Fruit fly (Drosophila melanogaster): ENCODE data around the gene Xrcc2.
A peak's percentile ranks its signal among the peaks of the same experiment; 100 is the strongest.

Xrcc2 gene

DNA sequence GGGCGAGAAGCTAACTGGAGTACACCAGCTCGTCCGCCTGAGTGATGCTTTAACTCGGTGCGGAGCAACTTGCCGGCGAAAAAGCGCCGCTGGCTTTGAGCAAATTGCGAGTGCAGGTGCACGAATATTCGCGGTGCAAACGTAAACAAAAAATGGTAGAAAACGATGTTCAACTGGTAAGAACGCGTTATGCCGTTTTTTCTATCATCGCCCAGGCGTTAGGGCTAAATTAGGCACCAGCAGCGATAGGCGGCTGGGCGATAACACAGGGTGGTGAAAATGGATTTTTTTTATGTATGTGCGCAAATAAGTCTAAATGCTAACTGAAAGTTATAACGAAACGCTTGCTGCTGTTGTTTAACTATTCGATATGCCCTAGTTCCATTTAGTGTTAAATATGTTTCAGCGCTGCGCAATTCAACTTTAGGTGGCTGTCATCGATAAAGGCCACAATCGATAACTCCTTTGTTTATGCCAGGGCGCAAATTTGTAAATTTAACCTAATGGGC lies at the start of gene Xrcc2, which contains the start of gene Pgant7 (continued):
- TF ChIP-seq pzg (GFP tag; optimal IDR thresholded peaks at IDR 0.05) (peak; percentile 65), CG1792 (GFP tag; optimal IDR thresholded peaks at IDR 0.05) (no peak), BEAF-32 (GFP tag; optimal IDR thresholded peaks at IDR 0.05) (peak; percentile 83), zen2 (GFP tag; IDR thresholded peaks at IDR 0.05; ENCODE audit: partially characterized antibody) (peak; percentile 51; the same call in 1 of the 3 replicates), NFAT (GFP tag; IDR thresholded peaks at IDR 0.05) (no peak), unc-4 (GFP tag; IDR thresholded peaks at IDR 0.05; ENCODE audit: partially characterized antibody) (peak; percentile 69; the same call in 1 of the 2 replicates), CG12104 (GFP tag; optimal IDR thresholded peaks at IDR 0.05) (no peak), CG9797 (GFP tag; optimal IDR thresholded peaks at IDR 0.05) (peak; percentile 81), CG30020 (tag; optimal IDR thresholded peaks at IDR 0.05) (peak; percentile 7), twi (tag; optimal IDR thresholded peaks at IDR 0.05) (no peak)

DNA sequence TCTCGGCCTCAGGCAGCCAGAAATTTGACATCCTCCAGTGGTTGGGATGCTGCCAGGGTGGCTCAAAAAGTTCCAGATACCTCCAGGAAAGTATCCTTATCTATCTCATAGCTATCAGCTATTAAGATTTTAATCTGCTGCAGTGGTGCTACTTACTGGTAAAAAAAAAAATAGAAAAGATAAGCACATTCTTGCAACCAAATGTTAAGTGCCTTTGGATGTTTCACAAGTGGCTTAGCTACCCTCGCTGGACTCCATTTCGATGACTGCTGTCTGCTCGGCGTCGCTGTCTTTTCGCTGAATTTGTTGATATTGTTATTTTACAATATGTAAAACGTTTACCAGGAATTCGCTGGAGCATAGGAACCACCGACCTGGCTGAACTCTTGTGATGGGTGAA lies 47.2 kb upstream of the Xrcc2 start:
- peak; percentile 1 for TF ChIP-seq dmrt99B (tag; optimal IDR thresholded peaks at IDR 0.05)
- peak; percentile 48 for TF ChIP-seq CG2120 (GFP tag; optimal IDR thresholded peaks at IDR 0.05)
- TF ChIP-seq CG9215 (GFP tag; IDR thresholded peaks at IDR 0.05), result peak; percentile 16; the same call in 1 of the 2 replicates
- TF ChIP-seq ase (GFP tag; IDR thresholded peaks at IDR 0.05), result no peak
- no peak for TF ChIP-seq CG14667 (GFP tag; IDR thresholded peaks at IDR 0.05)
- peak; percentile 6 for TF ChIP-seq CG2678 (tag; optimal IDR thresholded peaks at IDR 0.05)
- peak; percentile 39; the same call in 1 of the 3 replicates for TF ChIP-seq Dbx (GFP tag; IDR thresholded peaks at IDR 0.05)
- peak; percentile 38 for TF ChIP-seq CG18599 (GFP tag; optimal IDR thresholded peaks at IDR 0.05)
- TF ChIP-seq lab (GFP tag; optimal IDR thresholded peaks at IDR 0.05), result peak; percentile 1
- TF ChIP-seq Meics (GFP tag; optimal IDR thresholded peaks at IDR 0.05), result peak; percentile 12
- TF ChIP-seq CG4730 (GFP tag; IDR thresholded peaks at IDR 0.05), result no peak
- no peak for TF ChIP-seq CG6654 (GFP tag; optimal IDR thresholded peaks at IDR 0.05)
- TF ChIP-seq prd (optimal IDR thresholded peaks at IDR 0.05), result no peak
- TF ChIP-seq prd (GFP tag; IDR thresholded peaks at IDR 0.05), result peak; percentile 14; the same call in 1 of the 3 replicates
- TF ChIP-seq Trl (optimal IDR thresholded peaks at IDR 0.05), result no peak
- no peak for TF ChIP-seq Trl (GFP tag; optimal IDR thresholded peaks at IDR 0.05)
- TF ChIP-seq row (GFP tag; IDR thresholded peaks at IDR 0.05), result peak; percentile 59
- TF ChIP-seq sens (GFP tag), result peak; percentile 66
- peak; percentile 36 for TF ChIP-seq slbo (GFP tag; IDR thresholded peaks at IDR 0.05)
- TF ChIP-seq CG18476 (GFP tag; optimal IDR thresholded peaks at IDR 0.05), result peak; percentile 68
- TF ChIP-seq Ets65A (GFP tag), result peak; percentile 87

DNA sequence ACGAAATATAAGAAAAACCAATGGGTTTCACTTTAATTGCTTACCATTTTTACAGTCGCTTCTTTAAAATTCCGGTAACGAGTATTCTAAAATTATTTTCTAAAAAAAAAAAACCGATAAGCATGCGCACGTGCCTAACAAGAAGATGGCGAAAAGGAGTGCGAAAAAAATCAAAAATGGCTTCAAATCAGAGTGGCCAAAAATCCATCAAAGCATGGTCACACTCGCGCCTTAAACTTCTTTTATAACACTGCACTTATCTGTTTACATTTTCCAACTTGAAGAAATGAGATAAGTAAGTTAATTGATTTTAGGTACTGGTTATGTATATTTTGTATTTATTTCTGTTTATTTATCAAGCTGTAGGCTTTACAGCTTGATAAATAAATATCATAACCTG lies 39.6 kb upstream of the Xrcc2 start, which contains the start of gene CG43843:
TSS of gene CG43843 (minus strand) at position 101 of the 400 bp plus-strand sequence.
- TF ChIP-seq CG15479 (GFP tag; optimal IDR thresholded peaks at IDR 0.05), result no peak
- TF ChIP-seq stwl (tag; optimal IDR thresholded peaks at IDR 0.05), result peak; percentile 19
- no peak for TF ChIP-seq B-H1 (GFP tag; IDR thresholded peaks at IDR 0.05)
- TF ChIP-seq sens (GFP tag), result peak; percentile 37
- no peak for TF ChIP-seq Lpt (GFP tag; optimal IDR thresholded peaks at IDR 0.05)
- no peak for TF ChIP-seq esg (GFP tag; conservative IDR thresholded peaks at IDR 0.05)
- no peak for TF ChIP-seq CG1647 (GFP tag; optimal IDR thresholded peaks at IDR 0.05)

DNA sequence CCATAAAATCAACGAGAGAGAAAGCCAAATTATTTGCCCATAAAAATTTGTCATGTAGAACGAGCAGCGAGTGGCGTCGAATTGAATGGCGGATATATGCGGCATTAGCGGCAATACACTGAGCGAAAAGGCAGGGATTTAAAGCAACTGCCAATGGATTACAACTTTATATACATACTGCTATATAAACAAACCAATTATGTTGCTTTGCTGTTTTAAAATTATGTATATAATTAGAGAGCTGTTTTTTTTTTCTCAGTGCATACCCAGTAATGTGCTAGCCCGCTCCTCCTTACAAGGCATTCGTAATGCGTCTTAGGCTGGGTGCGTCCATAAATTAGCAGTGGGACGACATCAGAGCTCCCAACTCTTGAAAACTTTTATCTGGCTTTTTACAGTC lies 32.0 kb upstream of the Xrcc2 start:
- TF ChIP-seq sens-2 (GFP tag; IDR thresholded peaks at IDR 0.05) (no peak), CG6175 (GFP tag; IDR thresholded peaks at IDR 0.05) (no peak), CG3281 (GFP tag; optimal IDR thresholded peaks at IDR 0.05) (peak; percentile 32), CG8290 (GFP tag; optimal IDR thresholded peaks at IDR 0.05) (no peak), CG8290 (tag; optimal IDR thresholded peaks at IDR 0.05) (peak in 1 of 2 experiments; percentile 28), dysf (GFP tag; IDR thresholded peaks at IDR 0.05) (peak; percentile 51), gem (tag; optimal IDR thresholded peaks at IDR 0.05) (peak; percentile 36), CG17385 (GFP tag; optimal IDR thresholded peaks at IDR 0.05) (peak; percentile 8), stc (GFP tag; IDR thresholded peaks at IDR 0.05) (no peak), CG17359 (tag; optimal IDR thresholded peaks at IDR 0.05) (peak; percentile 12), emc (GFP tag; optimal IDR thresholded peaks at IDR 0.05) (no peak), CG1603 (tag; optimal IDR thresholded peaks at IDR 0.05) (peak; percentile 25), Mad (GFP tag; optimal IDR thresholded peaks at IDR 0.05) (no peak)

Data from whole organism, embryonic.